Worm (Caenorhabditis elegans) whole organism, L4/young adult: Measurements from ENCODE around the gene srsx-31.

ENCODE experiments used
- W03F9.2 ChIP-seq: fragments of 150-350 bp; optimal IDR thresholded peaks from 2 replicates; lab custom pipeline; 2014; ENCODE audit warnings: missing biosample characterization, missing genetic modification characterization
- dao-5 ChIP-seq: sonication (generic microtip); optimal IDR thresholded peaks from 2 replicates; lab custom pipeline; 2016; ENCODE audit warnings: missing genotype, missing genetic modification characterization, moderate library complexity, missing compliant biosample characterization
- him-1 ChIP-seq: sonication (generic microtip); optimal IDR thresholded peaks from 2 replicates; lab custom pipeline; 2016; ENCODE audit warnings: missing genotype, missing genetic modification reagents, missing genetic modification characterization, missing compliant biosample characterization

ce11 chrV:11231177-11231576 lies 23.7 kb downstream of the srsx-31 start:
- TF ChIP-seq W03F9.2 (tag; lab: Kevin White, UChicago): no peak
- TF ChIP-seq him-1 (tag; lab: Kevin White, UChicago): no peak
- no peak for TF ChIP-seq dao-5
